Worm (Caenorhabditis elegans): ENCODE measurements around the gene hpx-2.

The hpx-2 gene

DNA sequence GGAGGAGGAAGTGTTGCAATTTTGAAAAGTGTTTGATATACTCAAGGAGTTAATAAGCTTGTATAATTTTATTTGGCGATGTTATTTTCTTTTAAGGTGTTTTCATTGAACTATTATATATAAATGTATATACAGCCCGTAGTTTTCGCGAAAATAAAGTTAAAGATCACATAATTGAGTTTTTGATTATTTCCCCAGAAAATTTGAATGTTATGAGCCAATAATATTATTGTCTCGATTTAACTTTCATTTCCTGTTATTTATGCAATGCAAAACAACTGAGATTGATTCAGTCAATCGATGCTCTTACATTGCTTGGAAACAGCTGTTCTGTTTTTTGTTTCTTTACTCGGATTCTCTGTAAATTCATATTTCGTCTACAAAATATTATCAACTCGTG lies 1.9 kb upstream of the hpx-2 start, which contains the start of gene srx-133:
srx-133 (plus strand) TSS at position 301 of the 400 bp plus-strand sequence.
- TF ChIP-seq F37B4.10 (GFP tag; IDR thresholded peaks at IDR 0.05) = no peak
- TF ChIP-seq T26A5.8 (tag; optimal IDR thresholded peaks at IDR 0.05) = no peak
- no peak for TF ChIP-seq ceh-91 (GFP tag; IDR thresholded peaks at IDR 0.05)
- no peak for TF ChIP-seq madf-6 (GFP tag; IDR thresholded peaks at IDR 0.05)

DNA sequence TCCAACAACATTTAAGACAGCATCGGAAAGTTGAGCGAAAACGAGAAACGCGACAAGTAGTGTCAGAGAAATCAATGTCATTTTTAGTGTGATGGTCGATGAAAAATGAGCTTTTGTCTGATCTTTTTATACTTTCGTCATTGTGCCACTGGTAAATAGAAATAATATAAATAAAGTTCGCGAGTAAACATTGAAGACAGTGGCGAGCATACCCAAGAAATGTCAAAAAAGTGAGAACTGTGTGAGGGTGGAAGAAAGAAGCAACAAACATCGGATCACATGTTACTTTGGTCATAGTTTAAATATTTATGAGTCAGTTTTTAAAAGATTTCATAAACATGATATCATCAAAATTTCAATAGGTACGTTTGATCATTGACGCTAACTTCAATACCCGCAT lies 4.0 kb downstream of the hpx-2 start, which contains the start of gene ttr-21:
ttr-21 (minus strand) TSS at position 100 of the 400 bp plus-strand sequence.
- TF ChIP-seq athp-1 (tag; optimal IDR thresholded peaks at IDR 0.05) (no peak), ceh-40 (GFP tag; IDR thresholded peaks at IDR 0.05) (no peak)

DNA sequence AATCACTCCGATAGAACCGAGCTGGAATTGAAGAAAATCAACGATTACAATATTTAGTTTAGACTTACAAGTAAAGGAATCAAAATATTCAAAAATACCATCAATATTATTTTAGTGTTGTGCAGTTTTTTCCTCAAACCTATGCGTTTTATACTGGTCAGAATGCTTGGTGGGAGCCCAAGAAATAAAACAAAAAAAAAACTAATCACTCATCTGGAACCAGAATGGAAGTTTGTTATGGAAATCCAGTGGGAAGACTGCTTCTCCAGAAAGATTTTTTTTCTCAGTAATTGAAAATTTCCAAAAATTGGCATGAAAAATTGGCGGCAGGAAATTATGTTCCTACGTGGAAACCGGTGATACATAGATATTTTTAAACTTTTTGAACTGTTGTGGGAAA lies 6.1 kb downstream of the hpx-2 start, which contains the start of gene srx-134:
srx-134 (minus strand) TSS at position 101 of the 400 bp plus-strand sequence.
- TF ChIP-seq hrde-1 (tag; optimal IDR thresholded peaks at IDR 0.05; ENCODE audit: borderline replicate concordance) = no peak
- no peak for TF ChIP-seq hmg-1.2 (GFP tag; IDR thresholded peaks at IDR 0.05)
- no peak for TF ChIP-seq nfya-1 (tag; optimal IDR thresholded peaks at IDR 0.05; ENCODE audit: borderline replicate concordance, insufficient read depth)
- no peak for TF ChIP-seq ztf-6 (GFP tag; IDR thresholded peaks at IDR 0.05)
- no peak for TF ChIP-seq akir-1 (GFP tag; optimal IDR thresholded peaks at IDR 0.05)
- TF ChIP-seq lsy-27 (tag; optimal IDR thresholded peaks at IDR 0.05; ENCODE audit: borderline replicate concordance, insufficient read depth) = no peak
- TF ChIP-seq F10E7.11 (tag; optimal IDR thresholded peaks at IDR 0.05) = no peak
- no peak for TF ChIP-seq bed-1 (GFP tag; IDR thresholded peaks at IDR 0.05)
- no peak for TF ChIP-seq cebp-1 (GFP tag; IDR thresholded peaks at IDR 0.05)
- TF ChIP-seq cebp-1 (tag; optimal IDR thresholded peaks at IDR 0.05) = no peak
- no peak for TF ChIP-seq sdz-38 (tag; optimal IDR thresholded peaks at IDR 0.05)
- TF ChIP-seq F52B5.7 (tag; optimal IDR thresholded peaks at IDR 0.05) = no peak
- TF ChIP-seq ceh-91 (GFP tag; IDR thresholded peaks at IDR 0.05) = no peak
- no peak for TF ChIP-seq pha-4 (tag; optimal IDR thresholded peaks at IDR 0.05)
- TF ChIP-seq Y56A3A.18 (GFP tag; IDR thresholded peaks at IDR 0.05) = no peak
- TF ChIP-seq ceh-40 (GFP tag; IDR thresholded peaks at IDR 0.05) = no peak

DNA sequence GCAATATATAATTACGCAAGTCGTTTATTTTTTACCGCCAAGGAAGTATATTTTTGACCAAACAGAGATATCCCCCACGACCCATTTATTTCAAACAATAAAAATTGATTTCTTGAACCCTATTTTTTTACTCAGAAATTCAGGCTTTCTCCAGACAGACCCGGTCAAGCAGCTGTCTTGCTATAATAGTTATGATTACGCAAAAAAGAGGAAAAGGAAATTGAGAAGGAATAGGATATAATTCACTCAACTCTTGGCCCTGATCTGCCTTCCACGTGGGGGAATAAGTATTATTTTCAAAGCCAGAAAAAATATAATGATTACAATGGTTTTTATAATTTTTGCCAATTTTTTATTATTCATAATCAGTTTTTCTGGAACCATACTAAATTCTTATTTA lies 6.9 kb downstream of the hpx-2 start, which contains the start of gene srx-136:
srx-136 (plus strand) TSS at position 301 of the 400 bp plus-strand sequence.
- TF ChIP-seq snpc-1.3 (tag; optimal IDR thresholded peaks at IDR 0.05; ENCODE audit: insufficient read depth) (no peak), let-607 (tag; optimal IDR thresholded peaks at IDR 0.05) (no peak), cebp-1 (GFP tag; IDR thresholded peaks at IDR 0.05) (no peak), cebp-1 (tag; optimal IDR thresholded peaks at IDR 0.05) (no peak), ztf-3 (GFP tag; optimal IDR thresholded peaks at IDR 0.05) (no peak), cebp-2 (GFP tag; IDR thresholded peaks at IDR 0.05) (no peak), attf-5 (GFP tag; optimal IDR thresholded peaks at IDR 0.05) (no peak), ccch-3 (GFP tag; optimal IDR thresholded peaks at IDR 0.05) (no peak), madf-3 (GFP tag; IDR thresholded peaks at IDR 0.05) (no peak), egl-18 (GFP tag; IDR thresholded peaks at IDR 0.05) (no peak), D2030.7 (GFP tag; IDR thresholded peaks at IDR 0.05) (no peak), nhr-179 (tag; optimal IDR thresholded peaks at IDR 0.05) (no peak), ets-4 (GFP tag; optimal IDR thresholded peaks at IDR 0.05) (no peak), madf-10 (tag; optimal IDR thresholded peaks at IDR 0.05) (no peak), ztf-26 (tag; optimal IDR thresholded peaks at IDR 0.05) (no peak), unc-62 (GFP tag; optimal IDR thresholded peaks at IDR 0.05) (no peak)
